Fruit fly (Drosophila melanogaster) whole organism, embryonic: ENCODE measurements around the gene CG4658.

Experiments
- Aef1 ChIP-seq: fragments of 200-800 bp; sonication (Bioruptor generic); IDR thresholded peaks from 3 replicates; pipeline ENCODE4 v1.3.6; 2022; ENCODE audit warnings: missing biosample characterization, missing genetic modification characterization
- Atf6 ChIP-seq: fragments of 200-800 bp; sonication (Bioruptor generic); IDR thresholded peaks from 2 replicates; pipeline ENCODE4 v1.3.6; 2022; ENCODE audit warnings: missing biosample characterization, missing genetic modification characterization
- Bdp1 ChIP-seq: fragments of 200-800 bp; sonication (Bioruptor generic); optimal IDR thresholded peaks from 3 replicates; lab custom pipeline; 2016; ENCODE audit warnings: missing biosample characterization, missing genetic modification characterization
- CG10431 ChIP-seq: fragments of 200-800 bp; sonication (Bioruptor generic); optimal IDR thresholded peaks from 3 replicates; lab custom pipeline; 2018; ENCODE audit warnings: missing biosample characterization, mild to moderate bottlenecking, missing genetic modification characterization
- CG11085 ChIP-seq: fragments of 200-800 bp; sonication (Bioruptor generic); IDR thresholded peaks from 2 replicates; pipeline ENCODE4 v1.3.6; 2022; ENCODE audit warnings: missing biosample characterization, missing genetic modification characterization
- CG12299 ChIP-seq: fragments of 200-800 bp; sonication (Bioruptor generic); optimal IDR thresholded peaks from 2 replicates; lab custom pipeline; 2018; ENCODE audit warnings: missing biosample characterization, mild to moderate bottlenecking, missing genetic modification characterization
- CG13123 ChIP-seq: fragments of 200-800 bp; sonication (Bioruptor generic); optimal IDR thresholded peaks from 2 replicates; lab custom pipeline; 2016; ENCODE audit warnings: missing biosample characterization, missing genetic modification characterization
- CG13296 ChIP-seq: fragments of 200-800 bp; sonication (Bioruptor generic); optimal IDR thresholded peaks from 3 replicates; lab custom pipeline; 2018; ENCODE audit warnings: missing biosample characterization, mild to moderate bottlenecking, missing genetic modification characterization
- CG16813 ChIP-seq: fragments of 200-800 bp; sonication (Bioruptor generic); IDR thresholded peaks from 3 replicates; pipeline ENCODE4 v1.3.6; 2022; ENCODE audit warnings: missing biosample characterization, missing genetic modification characterization; ENCODE audit not compliant: partially characterized antibody
- CG18011 ChIP-seq: fragments of 200-800 bp; sonication (Bioruptor generic); optimal IDR thresholded peaks from 2 replicates; lab custom pipeline; 2017; ENCODE audit warnings: missing biosample characterization, missing genetic modification characterization, mild to moderate bottlenecking, moderate library complexity, missing genotype
- CG2712 ChIP-seq: fragments of 200-800 bp; optimal IDR thresholded peaks from 3 replicates; lab custom pipeline; 2019; ENCODE audit warnings: missing biosample characterization, mild to moderate bottlenecking, missing genetic modification characterization, moderate library complexity
- CG3065 ChIP-seq: fragments of 200-800 bp; sonication (Bioruptor generic); optimal IDR thresholded peaks from 2 replicates; lab custom pipeline; 2016; ENCODE audit warnings: missing biosample characterization, missing genetic modification characterization
- CG32532 ChIP-seq: fragments of 200-800 bp; sonication (Bioruptor generic); IDR thresholded peaks from 2 replicates; pipeline ENCODE4 v1.3.6; 2022; ENCODE audit warnings: missing biosample characterization, missing genetic modification characterization
- CG34376 ChIP-seq: fragments of 200-800 bp; sonication (Bioruptor generic); optimal IDR thresholded peaks from 2 replicates; lab custom pipeline; 2018; ENCODE audit warnings: missing biosample characterization, mild to moderate bottlenecking, missing genetic modification characterization
- CG6272 ChIP-seq: fragments of 200-800 bp; sonication (Bioruptor generic); IDR thresholded peaks from 2 replicates; pipeline ENCODE4 v1.3.6; 2022; ENCODE audit warnings: missing biosample characterization, missing genetic modification characterization
- CG6683 ChIP-seq: fragments of 200-800 bp; sonication (Bioruptor generic); optimal IDR thresholded peaks from 2 replicates; lab custom pipeline; 2017; ENCODE audit warnings: missing biosample characterization, mild to moderate bottlenecking, missing genetic modification characterization, missing genetic modification reagents
- CG6765 ChIP-seq: fragments of 200-800 bp; sonication (Bioruptor generic); optimal IDR thresholded peaks from 3 replicates; lab custom pipeline; 2017; ENCODE audit warnings: missing biosample characterization, mild to moderate bottlenecking, missing genetic modification characterization
- CG7987 ChIP-seq: fragments of 200-800 bp; sonication (Bioruptor generic); optimal IDR thresholded peaks from 2 replicates; lab custom pipeline; 2018; ENCODE audit warnings: missing biosample characterization, mild to moderate bottlenecking, missing genetic modification characterization, moderate library complexity
- CG8089 ChIP-seq: fragments of 200-800 bp; sonication (Bioruptor generic); optimal IDR thresholded peaks from 3 replicates; lab custom pipeline; 2016; ENCODE audit warnings: missing biosample characterization, missing genetic modification characterization
- CG9215 ChIP-seq: fragments of 200-800 bp; sonication (Bioruptor generic); IDR thresholded peaks from 2 replicates; pipeline ENCODE4 v1.3.6; 2022; ENCODE audit warnings: missing biosample characterization, missing genetic modification characterization
- CkIIα-i1 ChIP-seq: fragments of 200-800 bp; sonication (Bioruptor generic); IDR thresholded peaks from 2 replicates; pipeline ENCODE4 v1.3.6; 2022; ENCODE audit warnings: missing biosample characterization, missing genetic modification characterization
- CoRest ChIP-seq: fragments of 200-800 bp; sonication (Bioruptor generic); optimal IDR thresholded peaks from 3 replicates; lab custom pipeline; 2018; ENCODE audit warnings: missing biosample characterization, mild to moderate bottlenecking, missing genetic modification characterization, moderate library complexity
- Dref ChIP-seq: fragments of 200-800 bp; sonication (Bioruptor generic); IDR thresholded peaks from 2 replicates; pipeline ENCODE4 v1.3.6; 2022; ENCODE audit warnings: missing biosample characterization, missing genetic modification characterization
- Elba2 ChIP-seq: fragments of 200-800 bp; sonication (Bioruptor generic); optimal IDR thresholded peaks from 3 replicates; lab custom pipeline; 2016; ENCODE audit warnings: missing biosample characterization, missing genetic modification characterization
- Ets97D ChIP-seq: fragments of 200-800 bp; sonication (Bioruptor generic); optimal IDR thresholded peaks from 3 replicates; lab custom pipeline; 2016; ENCODE audit warnings: missing biosample characterization, missing genetic modification characterization
- HLH4C ChIP-seq: fragments of 200-800 bp; sonication (Bioruptor generic); IDR thresholded peaks from 3 replicates; pipeline ENCODE4 v1.3.6; 2022; ENCODE audit warnings: missing biosample characterization, missing genetic modification characterization; ENCODE audit not compliant: partially characterized antibody
- Lhr ChIP-seq: fragments of 200-800 bp; sonication (Bioruptor generic); optimal IDR thresholded peaks from 3 replicates; lab custom pipeline; 2017; ENCODE audit warnings: mild to moderate bottlenecking, missing biosample characterization, missing genetic modification reagents, missing genetic modification characterization
- Myb ChIP-seq: fragments of 200-800 bp; sonication (Bioruptor generic); optimal IDR thresholded peaks from 2 replicates; lab custom pipeline; 2016; ENCODE audit warnings: missing biosample characterization, missing genetic modification characterization
- NK7.1 ChIP-seq: fragments of 200-800 bp; sonication (Bioruptor generic); optimal IDR thresholded peaks from 3 replicates; lab custom pipeline; 2016; ENCODE audit warnings: missing biosample characterization, missing genetic modification characterization
- Tbp ChIP-seq: fragments of >200 bp; optimal IDR thresholded peaks from 2 replicates; lab custom pipeline; 2018; ENCODE audit warnings: missing biosample characterization, missing genetic modification characterization
- bcd ChIP-seq: fragments of 200-800 bp; sonication (Bioruptor generic); optimal IDR thresholded peaks from 2 replicates; lab custom pipeline; 2017; ENCODE audit warnings: missing biosample characterization, mild to moderate bottlenecking, missing genetic modification characterization
- chif ChIP-seq, 2 experiments: fragments of 200-800 bp; sonication (Bioruptor generic); optimal IDR thresholded peaks; 3 replicates each; lab custom pipeline; 2016; ENCODE audit warnings: missing biosample characterization in 2 of 2, missing genetic modification characterization in 2 of 2
- corto ChIP-seq: fragments of 200-800 bp; sonication (Bioruptor generic); optimal IDR thresholded peaks from 2 replicates; lab custom pipeline; 2016; ENCODE audit warnings: missing biosample characterization, mild to moderate bottlenecking, missing genetic modification characterization, moderate library complexity
- crol ChIP-seq: fragments of 200-800 bp; sonication (Bioruptor generic); IDR thresholded peaks from 2 replicates; pipeline ENCODE4 v1.3.6; 2022; ENCODE audit warnings: missing biosample characterization, missing genetic modification characterization
- da ChIP-seq: fragments of 200-800 bp; sonication (Bioruptor generic); optimal IDR thresholded peaks from 2 replicates; lab custom pipeline; 2016; ENCODE audit warnings: missing biosample characterization, missing genetic modification characterization
- dm ChIP-seq: fragments of 200-800 bp; sonication (Bioruptor generic); optimal IDR thresholded peaks from 3 replicates; lab custom pipeline; 2016; ENCODE audit warnings: missing biosample characterization, missing genetic modification characterization
- dysf ChIP-seq: fragments of 200-800 bp; sonication (Bioruptor generic); IDR thresholded peaks from 3 replicates; pipeline ENCODE4 v1.3.6; 2022; ENCODE audit warnings: missing biosample characterization, missing genetic modification characterization
- fd102C ChIP-seq: fragments of 200-800 bp; sonication (Bioruptor generic); optimal IDR thresholded peaks from 2 replicates; lab custom pipeline; 2018; ENCODE audit warnings: missing biosample characterization, mild to moderate bottlenecking, missing genetic modification characterization, moderate library complexity
- gcm ChIP-seq: fragments of 200-800 bp; sonication (Bioruptor generic); optimal IDR thresholded peaks from 2 replicates; lab custom pipeline; 2019; ENCODE audit warnings: missing biosample characterization, mild to moderate bottlenecking, missing genetic modification characterization, moderate library complexity
- gcm2 ChIP-seq: fragments of 200-800 bp; sonication (Bioruptor generic); optimal IDR thresholded peaks from 2 replicates; lab custom pipeline; 2016; ENCODE audit warnings: missing biosample characterization, missing genetic modification characterization
- lab ChIP-seq: fragments of 200-800 bp; sonication (Bioruptor generic); optimal IDR thresholded peaks from 3 replicates; lab custom pipeline; 2017; ENCODE audit warnings: missing biosample characterization, missing genetic modification characterization, mild to moderate bottlenecking, moderate library complexity, missing genetic modification reagents
- lov ChIP-seq, 2 experiments: fragments of 200-800 bp in 1 of 2; fragments of >200 bp in 1 of 2; sonication (Bioruptor generic) in 1 of 2; IDR thresholded peaks in 1 of 2; optimal IDR thresholded peaks in 1 of 2; 2 replicates in 1 of 2; 3 replicates in 1 of 2; pipeline versions ENCODE4 v1.3.6 to Lab custom; 2017 to 2022; ENCODE audit warnings: missing biosample characterization in 1 of 2, missing genetic modification characterization in 1 of 2
- maf-S ChIP-seq: fragments of 200-800 bp; sonication (Bioruptor generic); optimal IDR thresholded peaks from 2 replicates; lab custom pipeline; 2016; ENCODE audit warnings: missing biosample characterization, missing genetic modification characterization
- pnt ChIP-seq: fragments of 200-800 bp; sonication (Bioruptor generic); optimal IDR thresholded peaks from 3 replicates; lab custom pipeline; 2016; ENCODE audit warnings: missing biosample characterization, missing genetic modification characterization
- ro ChIP-seq: fragments of 200-800 bp; sonication (Bioruptor generic); IDR thresholded peaks from 2 replicates; pipeline ENCODE4 v1.3.6; 2022; ENCODE audit warnings: missing biosample characterization, missing genetic modification characterization
- sisA ChIP-seq: fragments of 200-800 bp; sonication (Bioruptor generic); IDR thresholded peaks from 2 replicates; pipeline ENCODE4 v1.3.6; 2022; ENCODE audit warnings: missing biosample characterization, missing genetic modification characterization
- unc-4 ChIP-seq: fragments of 200-800 bp; sonication (Bioruptor generic); IDR thresholded peaks from 2 replicates; pipeline ENCODE4 v1.3.6; 2022; ENCODE audit warnings: missing biosample characterization, missing genetic modification characterization; ENCODE audit not compliant: partially characterized antibody
- vvl ChIP-seq: fragments of 200-800 bp; sonication (Bioruptor generic); IDR thresholded peaks from 2 replicates; pipeline ENCODE4 v1.3.6; 2022; ENCODE audit warnings: missing biosample characterization, missing genetic modification characterization
- zfh2 ChIP-seq: fragments of 200-800 bp; sonication (Bioruptor generic); optimal IDR thresholded peaks from 2 replicates; lab custom pipeline; 2016; ENCODE audit warnings: missing biosample characterization, missing genetic modification characterization

CG4658 gene

dm6 chr2L:9966983-9967737 lies 10.2 kb downstream of the CG4658 start, which contains the start of the genes Dref and RpL13 (continued):
- TF ChIP-seq dm (GFP tag; lab: Kevin White, UChicago), result peak; percentile 96
- peak; percentile 79 for TF ChIP-seq CG16813 (GFP tag; lab: Robert Waterston, UW)
- TF ChIP-seq crol, result peak; percentile 43
- peak; percentile 81 for TF ChIP-seq Dref (GFP tag; lab: Robert Waterston, UW)
- TF ChIP-seq Aef1, result peak; percentile 47
- TF ChIP-seq CG6272, result peak; percentile 61
- peak; percentile 99 for TF ChIP-seq Ets97D (GFP tag; lab: Kevin White, UChicago)
- TF ChIP-seq Tbp (GFP tag; lab: Kevin White, UChicago), result no peak
- peak; percentile 61 for TF ChIP-seq da
- no peak for TF ChIP-seq lov (optimal IDR thresholded peaks at IDR 0.05; lab: Kevin White, UChicago)
- TF ChIP-seq lov (GFP tag; IDR thresholded peaks at IDR 0.05; lab: Robert Waterston, UW), result peak; percentile 96
- peak; percentile 99 for TF ChIP-seq CG34376 (GFP tag; lab: Kevin White, UChicago)
- peak; percentile 73 for TF ChIP-seq unc-4
- peak; percentile 85 for TF ChIP-seq CG2712 (tag; lab: Kevin White, UChicago)
- TF ChIP-seq CG6683 (GFP tag; lab: Kevin White, UChicago), result peak; percentile 84
- no peak for TF ChIP-seq Elba2 (GFP tag; lab: Kevin White, UChicago)
- peak; percentile 64 for TF ChIP-seq Bdp1 (GFP tag; lab: Kevin White, UChicago)
- peak; percentile 96 for TF ChIP-seq lab
- peak; percentile 67 to 85 for TF ChIP-seq chif (GFP tag; optimal IDR thresholded peaks at IDR 0.05; lab: Kevin White, UChicago)
- peak; percentile 91 for TF ChIP-seq bcd (GFP tag; lab: Kevin White, UChicago)
- TF ChIP-seq Myb, result peak; percentile 72
- peak; percentile 49; the same call in 1 of the 2 replicates for TF ChIP-seq CG11085 (GFP tag; lab: Robert Waterston, UW)
- peak; percentile 90 for TF ChIP-seq vvl (GFP tag; lab: Robert Waterston, UW)
- peak; percentile 3; the same call in 1 of the 2 replicates for TF ChIP-seq CkIIα-i1 (GFP tag; lab: Robert Waterston, UW)
- TF ChIP-seq corto (GFP tag; lab: Kevin White, UChicago), result peak; percentile 77
- TF ChIP-seq zfh2 (GFP tag; lab: Kevin White, UChicago), result peak; percentile 83
- peak; percentile 73 for TF ChIP-seq CG8089 (GFP tag; lab: Kevin White, UChicago)
- TF ChIP-seq CG3065 (GFP tag; lab: Kevin White, UChicago), result peak; percentile 51
- TF ChIP-seq fd102C (GFP tag; lab: Kevin White, UChicago), result peak; percentile 85
- peak; percentile 73; the same call in 2 of the 3 replicates for TF ChIP-seq dysf
- no peak for TF ChIP-seq ro (GFP tag; lab: Robert Waterston, UW)
- TF ChIP-seq Atf6 (GFP tag; lab: Robert Waterston, UW), result peak; percentile 84
- TF ChIP-seq CG13123 (GFP tag; lab: Kevin White, UChicago), result peak; percentile 97
- peak; percentile 61 for TF ChIP-seq CG9215
- TF ChIP-seq pnt, result peak; percentile 51
- peak; percentile 80 for TF ChIP-seq Lhr (GFP tag; lab: Kevin White, UChicago)
- peak; percentile 76 for TF ChIP-seq CoRest (tag; lab: Kevin White, UChicago)
- peak; percentile 97 for TF ChIP-seq CG13296
- peak; percentile 80 for TF ChIP-seq gcm2 (GFP tag; lab: Kevin White, UChicago)
- peak; percentile 94 for TF ChIP-seq CG10431 (GFP tag; lab: Kevin White, UChicago)
- TF ChIP-seq sisA (GFP tag; lab: Robert Waterston, UW), result 0 out of 2 replicates have a peak, but pooled peaks have one; percentile 19
- peak; percentile 99 for TF ChIP-seq CG7987
- TF ChIP-seq NK7.1 (GFP tag; lab: Kevin White, UChicago), result peak; percentile 92
- peak; percentile 91 for TF ChIP-seq CG12299 (tag; lab: Kevin White, UChicago)
- TF ChIP-seq CG6765 (GFP tag; lab: Kevin White, UChicago), result peak; percentile 98
- peak; percentile 78 for TF ChIP-seq maf-S (GFP tag; lab: Kevin White, UChicago)
- TF ChIP-seq CG18011 (GFP tag; lab: Kevin White, UChicago), result peak; percentile 85
- TF ChIP-seq gcm (GFP tag; lab: Kevin White, UChicago), result peak; percentile 86
- peak; percentile 81 for TF ChIP-seq CG32532 (GFP tag; lab: Robert Waterston, UW)
- peak; percentile 90; the same call in 2 of the 3 replicates for TF ChIP-seq HLH4C (GFP tag; lab: Robert Waterston, UW)
